Worm (Caenorhabditis elegans) whole organism, late embryonic: ENCODE results near the gene selt-1.1.

Experiments used
- C38D4.7 ChIP-seq: fragments of 200-800 bp; sonication (Bioruptor generic); optimal IDR thresholded peaks from 2 replicates; lab custom pipeline; 2018; ENCODE audit warnings: mild to moderate bottlenecking, missing genetic modification characterization, moderate library complexity, missing compliant biosample characterization
- K09A11.1 ChIP-seq: sonication (generic microtip); optimal IDR thresholded peaks from 2 replicates; lab custom pipeline; 2017; ENCODE audit warnings: antibody characterized with exemption, mild to moderate bottlenecking, missing genetic modification characterization, missing compliant biosample characterization; ENCODE audit not compliant: insufficient read depth
- ahr-1 ChIP-seq: sonication (generic microtip); optimal IDR thresholded peaks from 2 replicates; lab custom pipeline; 2016; ENCODE audit warnings: missing genetic modification characterization, missing compliant biosample characterization
- ama-1 ChIP-seq: fragments of 150-350 bp; optimal IDR thresholded peaks from 2 replicates; lab custom pipeline; 2014
- ceh-18 ChIP-seq: sonication (generic microtip); optimal IDR thresholded peaks from 2 replicates; lab custom pipeline; 2016; ENCODE audit warnings: missing genetic modification characterization, missing compliant biosample characterization
- ceh-19 ChIP-seq: fragments of 200-800 bp; sonication (Bioruptor generic); optimal IDR thresholded peaks from 2 replicates; lab custom pipeline; 2018; ENCODE audit warnings: mild to moderate bottlenecking, missing genetic modification characterization, missing compliant biosample characterization
- ceh-2 ChIP-seq: sonication (generic microtip); optimal IDR thresholded peaks from 2 replicates; lab custom pipeline; 2016; ENCODE audit warnings: missing genotype, missing genetic modification characterization, missing compliant biosample characterization
- ceh-31 ChIP-seq: sonication (generic microtip); optimal IDR thresholded peaks from 2 replicates; lab custom pipeline; 2016; ENCODE audit warnings: missing genetic modification characterization, missing compliant biosample characterization
- ceh-34 ChIP-seq: sonication (generic microtip); optimal IDR thresholded peaks from 2 replicates; lab custom pipeline; 2016; ENCODE audit warnings: mild to moderate bottlenecking, missing genetic modification characterization, missing compliant biosample characterization
- ceh-9 ChIP-seq: sonication (generic microtip); optimal IDR thresholded peaks from 2 replicates; lab custom pipeline; 2016; ENCODE audit warnings: mild to moderate bottlenecking, missing genetic modification characterization, inconsistent platforms, missing compliant biosample characterization
- che-1 ChIP-seq: sonication (generic microtip); optimal IDR thresholded peaks from 2 replicates; lab custom pipeline; 2016; ENCODE audit warnings: mild to moderate bottlenecking, missing genetic modification characterization, missing compliant biosample characterization
- dmd-4 ChIP-seq: sonication (generic microtip); optimal IDR thresholded peaks from 2 replicates; lab custom pipeline; 2016; ENCODE audit warnings: borderline replicate concordance, missing genetic modification characterization, missing compliant biosample characterization
- fkh-10 ChIP-seq: fragments of 150-350 bp; optimal IDR thresholded peaks from 2 replicates; lab custom pipeline; 2014; ENCODE audit warnings: missing biosample characterization, missing genetic modification reagents, missing genetic modification characterization
- fkh-6 ChIP-seq: sonication (generic microtip); optimal IDR thresholded peaks from 2 replicates; lab custom pipeline; 2016; ENCODE audit warnings: missing genetic modification characterization, missing compliant biosample characterization
- hlh-15 ChIP-seq: sonication (generic microtip); optimal IDR thresholded peaks from 2 replicates; lab custom pipeline; 2016; ENCODE audit warnings: missing genetic modification characterization, missing compliant biosample characterization
- hlh-30 ChIP-seq: sonication (generic microtip); optimal IDR thresholded peaks from 2 replicates; lab custom pipeline; 2017; ENCODE audit warnings: antibody characterized with exemption, missing genetic modification characterization, missing compliant biosample characterization; ENCODE audit not compliant: insufficient read depth
- hlh-6 ChIP-seq: sonication (generic microtip); optimal IDR thresholded peaks from 2 replicates; lab custom pipeline; 2016; ENCODE audit warnings: missing genotype, missing genetic modification characterization, missing compliant biosample characterization
- hlh-8 ChIP-seq: sonication (generic microtip); optimal IDR thresholded peaks from 2 replicates; lab custom pipeline; 2016; ENCODE audit warnings: missing genotype, missing genetic modification characterization, missing compliant biosample characterization
- nhr-11 ChIP-seq: fragments of 150-350 bp; optimal IDR thresholded peaks from 2 replicates; lab custom pipeline; 2014; ENCODE audit warnings: missing biosample characterization, missing genetic modification characterization
- npax-4 ChIP-seq: sonication (generic microtip); optimal IDR thresholded peaks from 2 replicates; lab custom pipeline; 2016; ENCODE audit warnings: missing genetic modification characterization, missing compliant biosample characterization
- odd-2 ChIP-seq: sonication (generic microtip); optimal IDR thresholded peaks from 2 replicates; lab custom pipeline; 2017; ENCODE audit warnings: antibody characterized with exemption, mild to moderate bottlenecking, missing genetic modification characterization, missing compliant biosample characterization
- pat-9 ChIP-seq: fragments of 200-800 bp; sonication (Bioruptor generic); optimal IDR thresholded peaks from 2 replicates; lab custom pipeline; 2018; ENCODE audit warnings: mild to moderate bottlenecking, missing genetic modification characterization, moderate library complexity, missing compliant biosample characterization
- pha-2 ChIP-seq: sonication (generic microtip); optimal IDR thresholded peaks from 2 replicates; lab custom pipeline; 2017; ENCODE audit warnings: mild to moderate bottlenecking, missing genetic modification characterization, missing compliant biosample characterization
- pqm-1 ChIP-seq: sonication (generic microtip); optimal IDR thresholded peaks from 2 replicates; lab custom pipeline; 2016; ENCODE audit warnings: missing genetic modification characterization, missing compliant biosample characterization
- pros-1 ChIP-seq: fragments of 150-350 bp; optimal IDR thresholded peaks from 2 replicates; lab custom pipeline; 2014; ENCODE audit warnings: missing biosample characterization, missing genetic modification reagents, missing genetic modification characterization
- rnt-1 ChIP-seq: sonication (generic microtip); optimal IDR thresholded peaks from 2 replicates; lab custom pipeline; 2016; ENCODE audit warnings: missing genetic modification characterization, missing compliant biosample characterization
- syd-9 ChIP-seq: sonication (generic microtip); optimal IDR thresholded peaks from 2 replicates; lab custom pipeline; 2016; ENCODE audit warnings: mild to moderate bottlenecking, missing genetic modification characterization, moderate library complexity, missing compliant biosample characterization
- tbx-7 ChIP-seq: sonication (generic microtip); optimal IDR thresholded peaks from 2 replicates; lab custom pipeline; 2016; ENCODE audit warnings: missing genotype, missing genetic modification characterization, missing compliant biosample characterization
- ttx-3 ChIP-seq: sonication (generic microtip); optimal IDR thresholded peaks from 2 replicates; lab custom pipeline; 2016; ENCODE audit warnings: missing genetic modification reagents, missing genetic modification characterization, missing compliant biosample characterization
- unc-42 ChIP-seq: sonication (generic microtip); optimal IDR thresholded peaks from 2 replicates; lab custom pipeline; 2016; ENCODE audit warnings: missing genotype, missing genetic modification characterization, missing compliant biosample characterization
- unc-55 ChIP-seq: sonication (generic microtip); optimal IDR thresholded peaks from 2 replicates; lab custom pipeline; 2017; ENCODE audit warnings: missing biosample characterization, missing genetic modification reagents, missing genetic modification characterization
- ztf-16 ChIP-seq: sonication (generic microtip); optimal IDR thresholded peaks from 2 replicates; lab custom pipeline; 2017; ENCODE audit warnings: missing genetic modification characterization, missing compliant biosample characterization

selt-1.1 gene

DNA sequence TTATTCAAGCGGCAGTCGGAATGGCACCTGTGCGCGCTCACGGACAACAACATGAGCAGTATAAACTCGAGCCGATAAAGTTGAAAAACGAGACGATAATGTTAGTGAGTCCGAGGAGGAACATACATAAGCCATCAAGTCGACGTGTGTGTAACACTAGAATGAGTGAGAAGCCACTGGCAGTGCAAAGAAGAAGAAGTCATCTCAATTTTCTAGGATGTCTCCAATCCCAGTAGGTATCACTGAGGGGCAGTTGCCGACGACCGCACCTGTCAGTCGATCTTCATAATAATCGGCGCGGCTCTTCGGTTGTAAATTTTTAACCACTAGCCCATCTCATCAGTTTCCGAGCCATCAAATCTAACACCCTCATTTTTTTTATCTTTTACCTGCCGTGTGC lies 13.8 kb upstream of the selt-1.1 start:
- TF ChIP-seq ttx-3 (tag; lab: Kevin White, UChicago): no peak
- peak; percentile 65 for TF ChIP-seq ceh-34 (tag; lab: Kevin White, UChicago)
- TF ChIP-seq unc-55: peak; percentile 29
- TF ChIP-seq pqm-1 (tag; lab: Kevin White, UChicago): no peak
- peak; percentile 61 for TF ChIP-seq rnt-1

DNA sequence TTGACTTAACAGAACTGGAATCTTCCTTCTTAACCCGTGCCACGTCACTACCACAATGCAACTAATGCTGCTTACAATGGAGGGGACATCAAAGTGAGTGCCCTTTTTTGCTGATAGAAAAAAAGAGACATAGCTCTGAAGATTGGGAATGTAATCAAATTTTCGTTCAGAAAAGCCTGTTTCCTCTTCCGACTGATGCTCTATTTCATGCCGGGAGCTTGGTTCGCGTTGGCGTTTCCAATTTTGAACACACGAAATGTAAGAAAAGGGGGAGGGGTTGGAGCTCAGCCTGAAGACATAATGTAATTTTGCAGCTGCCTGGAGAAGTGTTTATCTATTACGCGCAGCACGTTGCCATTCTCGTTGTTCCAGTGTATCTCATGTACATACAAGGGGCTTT lies 11.9 kb upstream of the selt-1.1 start:
- TF ChIP-seq unc-42: peak; percentile 94
- no peak for TF ChIP-seq ahr-1
- TF ChIP-seq pat-9 (tag; lab: Kevin White, UChicago): no peak

DNA sequence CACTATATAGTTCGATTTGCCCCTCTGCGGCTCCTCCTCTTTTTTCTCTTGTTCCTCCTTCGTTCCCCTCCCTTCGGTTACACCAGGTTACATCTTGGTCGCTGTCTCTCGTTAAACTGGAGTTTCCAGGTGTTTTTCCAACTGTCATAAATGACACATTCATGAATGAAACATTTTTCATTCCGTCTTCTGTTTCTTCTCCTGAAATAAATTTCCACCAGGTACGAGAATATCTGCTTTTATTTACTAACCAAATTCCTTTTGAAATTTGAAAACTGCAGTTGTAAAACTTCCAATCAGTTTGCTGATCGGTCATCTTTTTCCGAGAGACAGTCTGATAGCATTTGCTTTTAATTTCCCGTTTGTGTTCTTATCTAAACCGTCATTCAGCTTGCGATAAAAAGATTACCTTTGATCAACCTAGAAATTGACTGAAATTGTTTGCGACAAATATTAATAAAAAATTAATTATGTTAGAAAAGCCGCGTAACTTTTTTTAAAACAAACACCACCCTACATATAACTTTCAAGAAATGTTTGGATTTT lies 10.0 kb upstream of the selt-1.1 start, which contains the start of gene C35C5.10:
C35C5.10 (plus strand) TSS at position 51 of the 546 bp plus-strand sequence.
- no peak for TF ChIP-seq npax-4 (tag; lab: Kevin White, UChicago)
- no peak for TF ChIP-seq fkh-10 (GFP tag; lab: Kevin White, UChicago)

DNA sequence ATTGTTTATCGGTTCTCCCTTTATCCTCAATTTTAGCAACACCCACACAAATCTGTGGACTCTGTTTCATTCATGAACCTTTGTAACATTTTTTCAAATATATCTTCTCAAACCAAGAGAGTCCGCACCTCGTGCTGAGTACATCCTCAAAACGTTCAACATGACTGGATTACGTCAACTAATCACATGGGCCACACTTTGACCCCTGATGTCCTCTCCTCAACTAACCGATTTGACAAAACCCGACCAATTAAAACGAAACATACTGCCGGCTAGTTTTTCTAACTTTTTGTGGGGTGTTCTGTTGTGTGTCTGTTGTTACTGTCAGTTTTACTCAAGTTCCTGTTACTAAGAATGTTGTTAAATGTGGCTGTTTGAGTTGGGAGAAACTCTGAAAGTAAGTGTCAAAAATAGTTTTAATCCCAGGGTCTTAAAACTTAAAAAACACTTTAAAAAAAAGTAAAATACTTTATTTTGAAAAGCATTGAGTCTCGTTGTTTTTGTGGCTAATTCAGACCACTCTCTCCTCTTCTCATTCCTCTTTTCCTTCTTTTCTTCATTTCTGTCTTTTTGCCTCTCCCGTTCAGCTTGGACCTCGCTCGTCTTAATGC lies 9.3 kb upstream of the selt-1.1 start:
- TF ChIP-seq ceh-31 (tag; lab: Kevin White, UChicago) (no peak), syd-9 (tag; lab: Kevin White, UChicago) (no peak), npax-4 (tag; lab: Kevin White, UChicago) (no peak), ttx-3 (tag; lab: Kevin White, UChicago) (no peak), pat-9 (tag; lab: Kevin White, UChicago) (no peak), ceh-9 (no peak), pha-2 (tag; lab: Kevin White, UChicago) (no peak), hlh-6 (no peak), ztf-16 (tag; lab: Kevin White, UChicago) (no peak), pqm-1 (tag; lab: Kevin White, UChicago) (no peak), ama-1 (lab: Kevin White, UChicago) (no peak), K09A11.1 (no peak), hlh-15 (tag; lab: Kevin White, UChicago) (no peak), fkh-6 (tag; lab: Kevin White, UChicago) (no peak), nhr-11 (tag; lab: Kevin White, UChicago) (no peak), hlh-30 (tag; lab: Kevin White, UChicago) (no peak), tbx-7 (tag; lab: Kevin White, UChicago) (no peak)

DNA sequence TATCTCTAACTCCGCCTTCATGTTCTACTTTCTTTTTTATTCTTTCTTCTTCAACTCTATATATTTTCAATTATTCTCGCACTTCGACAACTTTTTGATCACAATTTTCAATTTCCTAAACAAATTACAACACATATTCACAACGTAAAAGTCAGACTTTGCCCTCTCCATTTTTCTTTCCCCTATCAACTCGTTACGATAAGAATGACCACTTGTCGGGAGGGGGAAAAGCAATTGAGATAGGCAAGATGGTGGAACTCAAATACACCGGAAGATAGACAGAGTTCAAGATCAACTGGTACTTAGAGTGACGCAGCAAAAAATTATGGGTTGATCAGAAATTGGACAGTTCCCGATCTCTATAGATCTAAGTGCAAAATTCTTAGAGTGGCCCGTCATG lies 8.8 kb upstream of the selt-1.1 start:
- TF ChIP-seq ceh-2 (tag; lab: Kevin White, UChicago) (no peak), odd-2 (tag; lab: Kevin White, UChicago) (no peak), ceh-31 (tag; lab: Kevin White, UChicago) (no peak), ceh-19 (no peak), che-1 (no peak), hlh-8 (tag; lab: Kevin White, UChicago) (no peak), K09A11.1 (no peak), ceh-18 (tag; lab: Kevin White, UChicago) (no peak), pha-2 (tag; lab: Kevin White, UChicago) (no peak), dmd-4 (tag; lab: Kevin White, UChicago) (no peak), C38D4.7 (GFP tag; lab: Kevin White, UChicago) (no peak), pros-1 (tag; lab: Kevin White, UChicago) (no peak), fkh-6 (tag; lab: Kevin White, UChicago) (no peak), rnt-1 (no peak)
- TF ChIP-seq, all 69 proteins: peak for 0
